Fruit fly (Drosophila melanogaster) whole organism, adult: ENCODE measurements around the gene SoxN.

Experiments
- CG11617 ChIP-seq: fragments of 200-800 bp; sonication (Bioruptor generic); optimal IDR thresholded peaks from 2 replicates; lab custom pipeline; 2017; ENCODE audit warnings: mild to moderate bottlenecking, missing biosample characterization, missing genetic modification reagents, missing genetic modification characterization
- CG12768 ChIP-seq: fragments of 200-800 bp; sonication (Bioruptor generic); optimal IDR thresholded peaks from 2 replicates; lab custom pipeline; 2017; ENCODE audit warnings: missing biosample characterization, missing genetic modification characterization, mild to moderate bottlenecking, moderate library complexity, missing genetic modification reagents
- CG14711 ChIP-seq: fragments of 200-800 bp; sonication (Bioruptor generic); optimal IDR thresholded peaks from 2 replicates; lab custom pipeline; 2018; ENCODE audit warnings: missing biosample characterization, mild to moderate bottlenecking, missing genetic modification characterization, moderate library complexity
- CG1620 ChIP-seq: fragments of 200-800 bp; sonication (Bioruptor generic); optimal IDR thresholded peaks from 2 replicates; lab custom pipeline; 2016; ENCODE audit warnings: missing biosample characterization, missing genetic modification characterization
- CG33017 ChIP-seq: fragments of 200-800 bp; sonication (Bioruptor generic); optimal IDR thresholded peaks from 2 replicates; lab custom pipeline; 2018; ENCODE audit warnings: missing biosample characterization, mild to moderate bottlenecking, missing genetic modification characterization, moderate library complexity
- CG5204 ChIP-seq: fragments of 200-800 bp; sonication (Bioruptor generic); optimal IDR thresholded peaks from 2 replicates; lab custom pipeline; 2016; ENCODE audit warnings: missing biosample characterization, missing genetic modification characterization
- CG7045 ChIP-seq: fragments of 200-800 bp; sonication (Bioruptor generic); optimal IDR thresholded peaks from 2 replicates; lab custom pipeline; 2017; ENCODE audit warnings: missing biosample characterization, mild to moderate bottlenecking, missing genetic modification characterization
- CG7101 ChIP-seq: fragments of 200-800 bp; sonication (Bioruptor generic); optimal IDR thresholded peaks from 2 replicates; lab custom pipeline; 2018; ENCODE audit warnings: missing biosample characterization, mild to moderate bottlenecking, missing genetic modification characterization, moderate library complexity
- Clk ChIP-seq: fragments of 200-800 bp; sonication (Bioruptor generic); optimal IDR thresholded peaks from 2 replicates; lab custom pipeline; 2017; ENCODE audit warnings: missing biosample characterization, missing genetic modification characterization
- Crg-1 ChIP-seq: fragments of 200-800 bp; sonication (Bioruptor generic); optimal IDR thresholded peaks from 2 replicates; lab custom pipeline; 2016; ENCODE audit warnings: missing biosample characterization, missing genetic modification characterization
- Hr96 ChIP-seq: fragments of 200-800 bp; sonication (Bioruptor generic); optimal IDR thresholded peaks from 2 replicates; lab custom pipeline; 2016; ENCODE audit warnings: missing biosample characterization, missing genetic modification characterization
- Mnt ChIP-seq: fragments of 200-800 bp; sonication (Bioruptor generic); optimal IDR thresholded peaks from 2 replicates; lab custom pipeline; 2016; ENCODE audit warnings: missing biosample characterization, mild to moderate bottlenecking, missing genetic modification characterization
- bab1 ChIP-seq: fragments of 200-800 bp; sonication (Bioruptor generic); optimal IDR thresholded peaks from 3 replicates; lab custom pipeline; 2019; ENCODE audit warnings: missing biosample characterization, mild to moderate bottlenecking, missing genetic modification characterization, moderate library complexity
- cic ChIP-seq: fragments of 200-800 bp; sonication (Bioruptor generic); optimal IDR thresholded peaks from 2 replicates; lab custom pipeline; 2017; ENCODE audit warnings: missing biosample characterization, mild to moderate bottlenecking, missing genetic modification characterization, moderate library complexity
- cnc ChIP-seq, 2 experiments: fragments of >200 bp; optimal IDR thresholded peaks; 2 replicates each; lab custom pipeline; 2017
- kay ChIP-seq: fragments of 200-800 bp; sonication (Bioruptor generic); peaks from one replicate; lab custom pipeline; 2016; ENCODE audit warnings: missing biosample characterization, missing genetic modification characterization, borderline replicate concordance
- ovo ChIP-seq: fragments of 200-800 bp; sonication (Bioruptor generic); optimal IDR thresholded peaks from 2 replicates; lab custom pipeline; 2016; ENCODE audit warnings: missing biosample characterization, missing genetic modification characterization
- pad ChIP-seq: fragments of 200-800 bp; sonication (Bioruptor generic); optimal IDR thresholded peaks from 3 replicates; lab custom pipeline; 2017; ENCODE audit warnings: missing biosample characterization, missing genetic modification characterization, mild to moderate bottlenecking, moderate library complexity, missing genetic modification reagents
- tj ChIP-seq: fragments of 200-800 bp; sonication (Bioruptor generic); optimal IDR thresholded peaks from 3 replicates; lab custom pipeline; 2017; ENCODE audit warnings: missing biosample characterization, mild to moderate bottlenecking, missing genetic modification characterization, moderate library complexity
- toe ChIP-seq: fragments of 200-800 bp; sonication (Bioruptor generic); optimal IDR thresholded peaks from 2 replicates; lab custom pipeline; 2016; ENCODE audit warnings: missing biosample characterization, missing genetic modification characterization

The SoxN gene

DNA sequence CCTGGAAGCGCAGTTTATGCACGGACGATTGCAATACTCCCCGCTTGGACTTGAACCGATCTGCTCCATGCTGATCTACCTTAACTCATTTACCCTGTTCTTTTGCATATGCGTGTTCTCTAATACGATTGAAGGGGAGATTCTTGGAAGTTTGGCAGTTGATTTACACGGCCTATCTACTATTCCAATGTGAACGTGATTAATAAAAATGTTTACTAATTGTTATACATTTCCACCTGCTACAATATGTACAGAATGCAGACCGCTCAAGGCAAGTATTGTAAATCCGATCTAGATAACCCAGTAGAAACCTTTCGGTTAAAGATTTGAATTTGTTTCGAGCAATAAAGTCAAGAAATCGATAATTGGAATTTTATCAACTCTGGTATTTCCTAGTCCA is 41.0 kb downstream of the SoxN start, which contains the start of gene CG9483:
Gene CG9483 (plus strand): TSS at position 301 of the 400 bp plus-strand sequence.
- TF ChIP-seq CG5204 (no peak), Crg-1 (GFP tag; lab: Kevin White, UChicago) (no peak), CG14711 (tag; lab: Kevin White, UChicago) (no peak), CG33017 (tag; lab: Kevin White, UChicago) (no peak)

DNA sequence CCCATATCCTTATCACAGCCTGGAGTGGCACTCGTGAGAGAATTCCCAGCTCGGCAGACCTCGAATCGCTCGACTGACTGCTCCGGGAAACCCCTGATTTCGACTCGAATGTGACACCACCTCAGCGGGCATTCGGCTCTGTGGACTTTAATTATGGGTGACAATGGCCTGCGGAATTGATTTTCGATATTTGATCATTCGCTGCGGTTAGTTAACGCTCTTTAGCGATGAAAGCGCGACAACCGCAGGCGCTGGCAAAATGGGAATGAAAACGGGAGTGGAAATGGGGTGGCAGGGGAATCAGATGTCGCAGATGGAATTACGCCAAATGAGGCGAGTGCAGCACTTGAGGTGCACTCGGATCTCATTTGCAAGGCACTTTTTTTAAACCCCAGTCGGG is 46.2 kb downstream of the SoxN start:
- no peak for TF ChIP-seq bab1 (GFP tag; lab: Kevin White, UChicago)
- no peak for TF ChIP-seq CG7045 (GFP tag; lab: Kevin White, UChicago)
- no peak for TF ChIP-seq CG1620
- TF ChIP-seq tj (GFP tag; lab: Kevin White, UChicago) = no peak
- TF ChIP-seq Mnt (GFP tag; lab: Kevin White, UChicago) = no peak
- TF ChIP-seq Hr96 = no peak
- TF ChIP-seq pad (GFP tag; lab: Kevin White, UChicago) = no peak
- TF ChIP-seq toe (GFP tag; lab: Kevin White, UChicago) = no peak
- TF ChIP-seq Clk (GFP tag; lab: Kevin White, UChicago) = no peak
- no peak for TF ChIP-seq CG7101 (tag; lab: Kevin White, UChicago)
- no peak for TF ChIP-seq CG33017 (tag; lab: Kevin White, UChicago)
- TF ChIP-seq CG12768 = no peak
- no peak for TF ChIP-seq CG11617 (GFP tag; lab: Kevin White, UChicago)
- TF ChIP-seq cic = no peak
- no peak for TF ChIP-seq kay (GFP tag; lab: Kevin White, UChicago)
- no peak for TF ChIP-seq Crg-1 (GFP tag; lab: Kevin White, UChicago)
- TF ChIP-seq CG14711 (tag; lab: Kevin White, UChicago) = no peak

DNA sequence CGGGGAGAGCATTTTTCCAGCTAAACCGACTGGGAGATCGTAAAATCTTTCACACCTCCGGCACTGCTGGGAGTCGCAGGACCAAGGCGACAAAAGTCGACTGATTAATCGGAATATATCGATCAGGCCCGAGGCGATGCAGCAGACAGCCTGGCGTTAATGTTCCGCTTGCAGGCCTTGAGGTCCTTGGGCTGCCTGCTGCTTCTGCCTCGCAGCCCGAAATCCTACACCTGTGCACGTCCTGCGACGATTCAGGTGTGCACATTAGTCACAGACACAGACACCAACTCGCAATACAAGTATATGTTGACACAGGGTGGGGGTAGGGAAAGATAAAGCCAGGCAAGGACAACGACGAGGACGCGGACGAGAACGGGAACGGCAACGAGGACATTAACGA is 50.4 kb downstream of the SoxN start:
- TF ChIP-seq tj (GFP tag; lab: Kevin White, UChicago) (no peak), CG11617 (GFP tag; lab: Kevin White, UChicago) (no peak), CG7045 (GFP tag; lab: Kevin White, UChicago) (no peak), Clk (GFP tag; lab: Kevin White, UChicago) (no peak), CG33017 (tag; lab: Kevin White, UChicago) (no peak), CG7101 (tag; lab: Kevin White, UChicago) (no peak), Crg-1 (GFP tag; lab: Kevin White, UChicago) (no peak), ovo (no peak), CG5204 (no peak), toe (GFP tag; lab: Kevin White, UChicago) (no peak), kay (GFP tag; lab: Kevin White, UChicago) (no peak), CG12768 (no peak), bab1 (GFP tag; lab: Kevin White, UChicago) (no peak), cnc (optimal IDR thresholded peaks at IDR 0.05; lab: Kevin White, UChicago) (no peak), pad (GFP tag; lab: Kevin White, UChicago) (no peak)
